Comparison of ENCODE assay signal across 2 worm cellular contexts in the genomic region with DNA sequence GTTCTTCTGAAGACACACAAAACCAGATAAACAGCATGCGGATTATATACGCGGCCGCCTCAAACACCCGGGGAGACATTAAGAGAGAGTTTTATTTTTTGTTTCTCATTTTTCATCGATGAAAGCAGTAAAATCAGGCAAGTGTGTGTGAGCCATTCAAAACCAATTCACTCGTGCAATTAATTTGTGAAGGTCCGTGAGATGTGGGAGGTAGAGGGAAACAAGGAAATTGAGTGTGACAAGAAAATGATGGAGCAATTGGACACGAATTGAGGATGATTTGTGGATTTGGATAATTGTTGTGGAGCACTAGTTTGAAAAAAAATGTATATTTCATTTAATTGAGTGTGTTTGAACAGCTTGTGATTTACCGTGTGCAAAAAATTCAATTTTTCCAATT.
TF ChIP-seq lines count a peak whose summit lies in the region.

No protein-coding gene starts in this region.

TF ChIP-seq in whole organism, L1 larva, 84 proteins besides CTCF, POLR2A, EP300 and RAD21:
- TF ChIP-seq nhr-11 (tag; optimal IDR thresholded peaks at IDR 0.05; lab: Kevin White, UChicago): no peak
- TF ChIP-seq dsc-1 (tag; optimal IDR thresholded peaks at IDR 0.05; lab: Kevin White, UChicago): peak; percentile 66

TF ChIP-seq in whole organism, L3 larva, 47 proteins besides CTCF, POLR2A, EP300 and RAD21:
- peak; percentile 81 for TF ChIP-seq egl-5 (tag; optimal IDR thresholded peaks at IDR 0.05; lab: Kevin White, UChicago)
- TF ChIP-seq ceh-16 (tag; optimal IDR thresholded peaks at IDR 0.05; lab: Kevin White, UChicago): no peak
